Worm (Caenorhabditis elegans): Measurements from ENCODE around the gene Y69A2AR.46.

Y69A2AR.46 gene

DNA sequence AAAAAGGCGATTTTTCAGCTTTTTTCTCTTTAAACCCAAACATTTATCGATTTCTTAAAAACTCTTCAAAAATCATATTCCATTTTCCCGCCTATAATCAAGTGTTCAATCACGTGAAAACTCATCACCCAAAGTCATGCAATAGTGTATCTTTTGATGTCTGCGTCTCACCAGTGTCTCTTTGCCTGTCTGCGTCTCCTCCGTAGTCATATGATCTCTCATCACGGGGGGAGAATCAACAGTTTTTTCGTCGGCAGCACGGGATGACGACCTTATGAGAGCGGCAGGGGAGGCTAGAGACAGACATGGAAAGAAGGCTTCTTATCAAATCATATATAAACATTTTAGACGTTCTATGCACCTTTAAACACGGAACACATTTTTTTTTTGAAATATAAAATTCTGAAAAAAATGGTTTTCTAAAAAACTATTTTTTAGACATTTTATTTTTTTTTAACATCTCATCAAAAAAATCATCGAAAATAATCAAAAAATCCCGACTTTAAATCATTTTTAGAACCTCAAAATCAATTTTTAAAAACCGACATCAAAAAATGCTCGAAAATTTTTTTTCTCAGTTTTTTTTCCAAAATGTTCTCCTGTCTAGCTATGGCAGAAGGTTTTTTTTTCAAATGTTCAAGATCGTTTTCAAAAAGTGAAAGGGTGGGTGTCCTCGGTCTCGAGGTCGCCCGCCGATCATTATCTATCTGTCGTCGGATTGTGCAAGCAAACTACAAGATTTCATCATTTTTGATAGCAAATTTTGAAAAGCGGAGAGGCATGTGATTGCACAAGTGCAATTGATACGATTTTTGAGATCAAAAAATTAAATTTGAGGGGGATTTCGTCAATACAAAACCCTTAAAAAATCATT, 40.8 kb downstream of the Y69A2AR.46 start (continued):
- TF ChIP-seq nhr-102 (tag; optimal IDR thresholded peaks at IDR 0.05) (peak; percentile 96), R02D3.7 (tag; optimal IDR thresholded peaks at IDR 0.05) (no peak), lin-1 (GFP tag; IDR thresholded peaks at IDR 0.05) (peak; percentile 95), skn-1 (tag; optimal IDR thresholded peaks at IDR 0.05) (peak; percentile 91), spr-1 (tag; optimal IDR thresholded peaks at IDR 0.05) (peak; percentile 90), zag-1 (tag; optimal IDR thresholded peaks at IDR 0.05) (no peak), hlh-11 (tag; optimal IDR thresholded peaks at IDR 0.05) (peak; percentile 100), daf-12 (tag; optimal IDR thresholded peaks at IDR 0.05) (no peak), attf-4 (tag; optimal IDR thresholded peaks at IDR 0.05) (no peak), ces-1 (GFP tag; optimal IDR thresholded peaks at IDR 0.05) (no peak), ceh-62 (tag; optimal IDR thresholded peaks at IDR 0.05) (no peak), lsy-2 (tag; optimal IDR thresholded peaks at IDR 0.05) (peak; percentile 88 to 95), D1046.2 (GFP tag; IDR thresholded peaks at IDR 0.05) (peak; percentile 84), nhr-41 (GFP tag; IDR thresholded peaks at IDR 0.05) (peak; percentile 90), zfp-2 (tag; optimal IDR thresholded peaks at IDR 0.05) (peak; percentile 24)

- TF ChIP-seq D1046.2 (GFP tag; IDR thresholded peaks at IDR 0.05) (0 out of 2 replicates have a peak, but pooled peaks have one; percentile 68), ctbp-1 (GFP tag; IDR thresholded peaks at IDR 0.05) (peak; percentile 43; the same call in 1 of the 2 replicates), lim-7 (GFP tag; IDR thresholded peaks at IDR 0.05) (0 out of 2 replicates have a peak, but pooled peaks have one; percentile 42), pha-4 (GFP tag; IDR thresholded peaks at IDR 0.05) (0 out of 2 replicates have a peak, but pooled peaks have one; percentile 43), pha-4 (tag; optimal IDR thresholded peaks at IDR 0.05) (no peak), php-3 (GFP tag; IDR thresholded peaks at IDR 0.05) (0 out of 2 replicates have a peak, but pooled peaks have one; percentile 22), madf-9 (GFP tag; conservative IDR thresholded peaks at IDR 0.05) (peak; percentile 59; the same call in 1 of the 2 replicates), snpc-4 (tag; optimal IDR thresholded peaks at IDR 0.05) (no peak), ZK337.2 (GFP tag; IDR thresholded peaks at IDR 0.05) (0 out of 2 replicates have a peak, but pooled peaks have one; percentile 18), tag-97 (GFP tag; IDR thresholded peaks at IDR 0.05) (0 out of 2 replicates have a peak, but pooled peaks have one; percentile 14), set-16 (GFP tag; IDR thresholded peaks at IDR 0.05) (peak; percentile 76), nhr-111 (GFP tag; optimal IDR thresholded peaks at IDR 0.05) (no peak), dmd-8 (GFP tag; IDR thresholded peaks at IDR 0.05) (peak; percentile 40; the same call in 1 of the 2 replicates), egl-43 (GFP tag; IDR thresholded peaks at IDR 0.05) (peak; percentile 70; the same call in 1 of the 2 replicates), zfp-3 (GFP tag; conservative IDR thresholded peaks at IDR 0.05) (0 out of 2 replicates have a peak, but pooled peaks have one; percentile 41), Y48G9A.11 (GFP tag; IDR thresholded peaks at IDR 0.05) (0 out of 2 replicates have a peak, but pooled peaks have one; percentile 65), T26A8.4 (GFP tag; IDR thresholded peaks at IDR 0.05) (peak; percentile 62; the same call in 1 of the 2 replicates), pqm-1 (tag; optimal IDR thresholded peaks at IDR 0.05) (no peak), unc-62 (GFP tag; optimal IDR thresholded peaks at IDR 0.05 in 1 of 2) (no peak), unc-62 (tag; optimal IDR thresholded peaks at IDR 0.05) (no peak), lin-38 (GFP tag; IDR thresholded peaks at IDR 0.05) (peak; percentile 32), nhr-11 (tag; optimal IDR thresholded peaks at IDR 0.05) (no peak), zip-2 (tag; optimal IDR thresholded peaks at IDR 0.05) (peak; percentile 4), snpc-1.2 (GFP tag; IDR thresholded peaks at IDR 0.05) (peak; percentile 55)
Measured at ce11 chrIV:2602862-2603189, 41.4 kb downstream of the Y69A2AR.46 start.

DNA sequence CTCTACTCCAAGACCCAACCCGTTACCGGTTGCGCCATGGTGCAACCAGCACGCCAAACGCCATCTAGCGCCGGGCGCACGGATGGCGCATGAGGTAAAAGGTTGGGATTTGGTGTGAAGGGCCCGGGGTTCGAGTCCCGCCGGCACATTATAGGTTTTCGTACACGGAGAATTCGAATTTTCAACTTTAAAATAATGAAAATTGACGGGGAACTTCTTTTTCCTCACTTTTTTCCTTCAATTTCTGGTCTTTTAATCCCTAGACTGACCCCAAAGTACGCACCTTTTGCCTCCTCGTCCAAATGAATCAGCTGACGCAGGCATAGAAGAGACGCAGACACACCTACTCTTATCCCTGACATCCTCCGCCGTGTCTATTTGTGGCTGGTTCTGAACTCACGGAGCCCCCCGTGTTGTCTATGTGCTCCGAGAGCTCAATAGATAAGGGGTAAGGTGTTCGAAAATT, 42.1 kb downstream of the Y69A2AR.46 start:
- no peak for TF ChIP-seq Y5F2A.4 (GFP tag; optimal IDR thresholded peaks at IDR 0.05)
- no peak for TF ChIP-seq nhr-11 (tag; optimal IDR thresholded peaks at IDR 0.05)
- TF ChIP-seq Y75B8A.6 (GFP tag; IDR thresholded peaks at IDR 0.05) = no peak
- TF ChIP-seq aha-1 (tag) = peak; percentile 94
- TF ChIP-seq zfp-2 (tag; optimal IDR thresholded peaks at IDR 0.05) = no peak
- peak; percentile 28 for TF ChIP-seq ama-1 (optimal IDR thresholded peaks at IDR 0.05)
- TF ChIP-seq lim-7 (GFP tag; IDR thresholded peaks at IDR 0.05) = 0 out of 2 replicates have a peak, but pooled peaks have one; percentile 31
- no peak for TF ChIP-seq php-3 (GFP tag; IDR thresholded peaks at IDR 0.05)
- TF ChIP-seq cey-2 (tag; optimal IDR thresholded peaks at IDR 0.05; ENCODE audit: borderline replicate concordance, insufficient read depth) = no peak
- TF ChIP-seq mxl-3 (GFP tag; optimal IDR thresholded peaks at IDR 0.05) = no peak
- TF ChIP-seq ZK546.5 (tag; optimal IDR thresholded peaks at IDR 0.05) = no peak
- no peak for TF ChIP-seq egl-27 (tag; optimal IDR thresholded peaks at IDR 0.05)
- no peak for TF ChIP-seq R02D3.7 (tag; optimal IDR thresholded peaks at IDR 0.05)
- no peak for TF ChIP-seq tra-1 (GFP tag; IDR thresholded peaks at IDR 0.05)
- no peak for TF ChIP-seq mdt-29 (GFP tag; IDR thresholded peaks at IDR 0.05)
- no peak for TF ChIP-seq T26A8.4 (GFP tag; IDR thresholded peaks at IDR 0.05)
- peak; percentile 53 for TF ChIP-seq snpc-1.2 (GFP tag; IDR thresholded peaks at IDR 0.05)
